Fruit fly (Drosophila melanogaster) Kc167 (cell line): Measurements from ENCODE around the gene CG42554.

Experiments
- Myc ChIP-seq: fragments of >200 bp; optimal IDR thresholded peaks from 2 replicates; lab custom pipeline; 2017; ENCODE audit warnings: missing external identifiers
- Sin3A ChIP-seq: fragments of >200 bp; optimal IDR thresholded peaks from 2 replicates; lab custom pipeline; 2018; ENCODE audit warnings: missing external identifiers
- h ChIP-seq: fragments of >200 bp; optimal IDR thresholded peaks from 3 replicates; lab custom pipeline; 2018; ENCODE audit warnings: missing external identifiers
- insv ChIP-seq: fragments of >200 bp; optimal IDR thresholded peaks from 3 replicates; lab custom pipeline; 2018; ENCODE audit warnings: missing external identifiers
- psq ChIP-seq: fragments of >200 bp; optimal IDR thresholded peaks from 2 replicates; lab custom pipeline; 2017; ENCODE audit warnings: missing external identifiers
- ttk ChIP-seq: sonication (Bioruptor generic); optimal IDR thresholded peaks from 2 replicates; lab custom pipeline; 2017; ENCODE audit warnings: missing external identifiers

- TF ChIP-seq Myc (no peak), ttk (no peak), psq (lab: Kevin White, UChicago) (no peak), insv (lab: Kevin White, UChicago) (no peak), Sin3A (lab: Kevin White, UChicago) (no peak), h (lab: Kevin White, UChicago) (no peak)
Observed at dm6 chr3L:885006-885405, 49.5 kb downstream of the CG42554 start.
